Fruit fly (Drosophila melanogaster) whole organism, embryonic: ENCODE measurements around the gene mAcon1.

Source experiments
- Abd-B ChIP-seq: fragments of 200-800 bp; sonication (Bioruptor generic); optimal IDR thresholded peaks from 2 replicates; lab custom pipeline; 2018; ENCODE audit warnings: missing biosample characterization, mild to moderate bottlenecking, missing genetic modification characterization, moderate library complexity
- Asciz ChIP-seq: fragments of 200-800 bp; sonication (Bioruptor generic); optimal IDR thresholded peaks from 2 replicates; lab custom pipeline; 2017; ENCODE audit warnings: missing biosample characterization, mild to moderate bottlenecking, missing genetic modification characterization, missing genetic modification reagents
- Bgb ChIP-seq: fragments of 200-800 bp; sonication (Bioruptor generic); IDR thresholded peaks from 2 replicates; pipeline ENCODE4 v1.3.6; 2022; ENCODE audit warnings: missing biosample characterization, missing genetic modification characterization; ENCODE audit not compliant: partially characterized antibody
- CG10147 ChIP-seq: fragments of 200-800 bp; sonication (Bioruptor generic); optimal IDR thresholded peaks from 2 replicates; lab custom pipeline; 2019; ENCODE audit warnings: missing biosample characterization, mild to moderate bottlenecking, missing genetic modification characterization, moderate library complexity
- CG10959 ChIP-seq: fragments of 200-800 bp; sonication (Bioruptor generic); IDR thresholded peaks from 2 replicates; pipeline ENCODE4 v1.3.6; 2022; ENCODE audit warnings: missing biosample characterization, missing genetic modification characterization
- CG11247 ChIP-seq: fragments of 200-800 bp; sonication (Bioruptor generic); IDR thresholded peaks from 2 replicates; pipeline ENCODE4 v1.3.6; 2022; ENCODE audit warnings: missing biosample characterization, missing genetic modification characterization
- CG11398 ChIP-seq: fragments of 200-800 bp; sonication (Bioruptor generic); optimal IDR thresholded peaks from 2 replicates; lab custom pipeline; 2016; ENCODE audit warnings: missing biosample characterization, missing genetic modification characterization
- CG11560 ChIP-seq: fragments of 200-800 bp; sonication (Bioruptor generic); IDR thresholded peaks from 3 replicates; pipeline ENCODE4 v1.3.6; 2022; ENCODE audit warnings: missing biosample characterization, missing genetic modification characterization
- CG11695 ChIP-seq: fragments of 200-800 bp; sonication (Bioruptor generic); IDR thresholded peaks from 3 replicates; pipeline ENCODE4 v1.3.6; 2022; ENCODE audit warnings: missing biosample characterization, missing genetic modification characterization
- CG12219 ChIP-seq: fragments of 200-800 bp; sonication (Bioruptor generic); optimal IDR thresholded peaks from 3 replicates; lab custom pipeline; 2018; ENCODE audit warnings: missing biosample characterization, mild to moderate bottlenecking, missing genetic modification characterization
- CG12769 ChIP-seq: fragments of 200-800 bp; sonication (Bioruptor generic); optimal IDR thresholded peaks from 2 replicates; lab custom pipeline; 2019; ENCODE audit warnings: missing biosample characterization, mild to moderate bottlenecking, missing genetic modification characterization, moderate library complexity
- CG14710 ChIP-seq: fragments of 200-800 bp; sonication (Bioruptor generic); optimal IDR thresholded peaks from 3 replicates; lab custom pipeline; 2019; ENCODE audit warnings: missing biosample characterization, mild to moderate bottlenecking, missing genetic modification characterization, moderate library complexity
- CG1647 ChIP-seq: fragments of 200-800 bp; sonication (Bioruptor generic); optimal IDR thresholded peaks from 3 replicates; lab custom pipeline; 2016; ENCODE audit warnings: missing biosample characterization, missing genetic modification characterization
- CG16779 ChIP-seq: fragments of 200-800 bp; sonication (Bioruptor generic); IDR thresholded peaks from 2 replicates; pipeline ENCODE4 v1.3.6; 2022; ENCODE audit warnings: missing biosample characterization, missing genetic modification characterization
- CG18619 ChIP-seq: fragments of 200-800 bp; sonication (Bioruptor generic); optimal IDR thresholded peaks from 3 replicates; lab custom pipeline; 2017; ENCODE audit warnings: missing biosample characterization, mild to moderate bottlenecking, missing genetic modification characterization
- CG31388 ChIP-seq: fragments of 200-800 bp; sonication (Bioruptor generic); optimal IDR thresholded peaks from 2 replicates; lab custom pipeline; 2016; ENCODE audit warnings: missing biosample characterization, missing genetic modification characterization
- CG31441 ChIP-seq: fragments of 200-800 bp; sonication (Bioruptor generic); IDR thresholded peaks from 2 replicates; pipeline ENCODE4 v1.3.6; 2022; ENCODE audit warnings: missing biosample characterization, missing genetic modification characterization
- CG3163 ChIP-seq: fragments of 200-800 bp; sonication (Bioruptor generic); optimal IDR thresholded peaks from 3 replicates; lab custom pipeline; 2016; ENCODE audit warnings: missing biosample characterization, missing genetic modification characterization
- CG32532 ChIP-seq: fragments of 200-800 bp; sonication (Bioruptor generic); IDR thresholded peaks from 2 replicates; pipeline ENCODE4 v1.3.6; 2022; ENCODE audit warnings: missing biosample characterization, missing genetic modification characterization
- CG4730 ChIP-seq: fragments of 200-800 bp; sonication (Bioruptor generic); IDR thresholded peaks from 2 replicates; pipeline ENCODE4 v1.3.6; 2022; ENCODE audit warnings: missing biosample characterization, missing genetic modification characterization
- CG7928 ChIP-seq: fragments of 200-800 bp; sonication (Bioruptor generic); optimal IDR thresholded peaks from 2 replicates; lab custom pipeline; 2017; ENCODE audit warnings: missing biosample characterization, mild to moderate bottlenecking, missing genetic modification characterization
- CG7963 ChIP-seq: fragments of 200-800 bp; sonication (Bioruptor generic); IDR thresholded peaks from 3 replicates; pipeline ENCODE4 v1.3.6; 2022; ENCODE audit warnings: missing biosample characterization, missing genetic modification characterization; ENCODE audit not compliant: partially characterized antibody
- CG8765 ChIP-seq: fragments of 200-800 bp; sonication (Bioruptor generic); IDR thresholded peaks from 2 replicates; pipeline ENCODE4 v1.3.6; 2022; ENCODE audit warnings: missing biosample characterization, missing genetic modification characterization
- D19A ChIP-seq: fragments of 200-800 bp; optimal IDR thresholded peaks from 3 replicates; lab custom pipeline; 2019; ENCODE audit warnings: missing biosample characterization, mild to moderate bottlenecking, missing genetic modification characterization, moderate library complexity
- Dbx ChIP-seq: fragments of 200-800 bp; sonication (Bioruptor generic); IDR thresholded peaks from 3 replicates; pipeline ENCODE4 v1.3.6; 2022; ENCODE audit warnings: missing biosample characterization, missing genetic modification characterization
- Deaf1 ChIP-seq: fragments of 200-800 bp; optimal IDR thresholded peaks from 3 replicates; lab custom pipeline; 2019; ENCODE audit warnings: missing biosample characterization, mild to moderate bottlenecking, missing genetic modification characterization, moderate library complexity
- E2f2 ChIP-seq: fragments of 200-800 bp; sonication (Bioruptor generic); IDR thresholded peaks from 2 replicates; pipeline ENCODE4 v1.3.6; 2022; ENCODE audit warnings: missing biosample characterization, missing genetic modification characterization
- Ets65A ChIP-seq: fragments of 200-800 bp; sonication (Bioruptor generic); peaks from one replicate; lab custom pipeline; 2016; ENCODE audit warnings: missing biosample characterization, missing genetic modification characterization
- Fer1 ChIP-seq: fragments of 200-800 bp; sonication (Bioruptor generic); optimal IDR thresholded peaks from 2 replicates; lab custom pipeline; 2017; ENCODE audit warnings: missing biosample characterization, mild to moderate bottlenecking, missing genetic modification characterization
- HLHmδ ChIP-seq: fragments of 200-800 bp; sonication (Bioruptor generic); optimal IDR thresholded peaks from 2 replicates; lab custom pipeline; 2018; ENCODE audit warnings: missing biosample characterization, mild to moderate bottlenecking, missing genetic modification characterization, moderate library complexity
- Mes4 ChIP-seq: fragments of 200-800 bp; sonication (Bioruptor generic); optimal IDR thresholded peaks from 2 replicates; lab custom pipeline; 2016; ENCODE audit warnings: missing biosample characterization, missing genetic modification characterization
- Myb ChIP-seq: fragments of 200-800 bp; sonication (Bioruptor generic); optimal IDR thresholded peaks from 2 replicates; lab custom pipeline; 2016; ENCODE audit warnings: missing biosample characterization, missing genetic modification characterization
- NC2α ChIP-seq: fragments of 200-800 bp; sonication (Bioruptor generic); optimal IDR thresholded peaks from 2 replicates; lab custom pipeline; 2016; ENCODE audit warnings: missing biosample characterization, missing genetic modification characterization
- Nf-YA ChIP-seq: fragments of 200-800 bp; sonication (Bioruptor generic); IDR thresholded peaks from 2 replicates; pipeline ENCODE4 v1.3.6; 2022; ENCODE audit warnings: missing biosample characterization, missing genetic modification characterization
- Nf-YC ChIP-seq: fragments of 200-800 bp; optimal IDR thresholded peaks from 3 replicates; lab custom pipeline; 2019; ENCODE audit warnings: missing biosample characterization, mild to moderate bottlenecking, missing genetic modification characterization, moderate library complexity
- Rx ChIP-seq: fragments of 200-800 bp; sonication (Bioruptor generic); IDR thresholded peaks from 2 replicates; pipeline ENCODE4 v1.3.6; 2022; ENCODE audit warnings: missing biosample characterization, missing genetic modification characterization
- Six4 ChIP-seq: fragments of 200-800 bp; sonication (Bioruptor generic); optimal IDR thresholded peaks from 2 replicates; lab custom pipeline; 2016; ENCODE audit warnings: missing biosample characterization, missing genetic modification characterization
- Sry-δ ChIP-seq: fragments of 200-800 bp; sonication (Bioruptor generic); optimal IDR thresholded peaks from 2 replicates; lab custom pipeline; 2016; ENCODE audit warnings: missing biosample characterization, missing genetic modification characterization
- TFAM ChIP-seq: fragments of 200-800 bp; sonication (Bioruptor generic); optimal IDR thresholded peaks from 2 replicates; lab custom pipeline; 2017; ENCODE audit warnings: missing biosample characterization, missing genetic modification characterization, inconsistent platforms
- YL-1 ChIP-seq: fragments of 200-800 bp; sonication (Bioruptor generic); optimal IDR thresholded peaks from 3 replicates; lab custom pipeline; 2017; ENCODE audit warnings: missing biosample characterization, mild to moderate bottlenecking, missing genetic modification characterization
- abd-A ChIP-seq: fragments of 200-800 bp; sonication (Bioruptor generic); optimal IDR thresholded peaks from 3 replicates; lab custom pipeline; 2019; ENCODE audit warnings: missing biosample characterization, mild to moderate bottlenecking, missing genetic modification characterization, moderate library complexity
- ase ChIP-seq: fragments of 200-800 bp; sonication (Bioruptor generic); IDR thresholded peaks from 3 replicates; pipeline ENCODE4 v1.3.6; 2022; ENCODE audit warnings: missing biosample characterization, missing genetic modification characterization
- fd102C ChIP-seq: fragments of 200-800 bp; sonication (Bioruptor generic); optimal IDR thresholded peaks from 2 replicates; lab custom pipeline; 2018; ENCODE audit warnings: missing biosample characterization, mild to moderate bottlenecking, missing genetic modification characterization, moderate library complexity
- gcm2 ChIP-seq: fragments of 200-800 bp; sonication (Bioruptor generic); optimal IDR thresholded peaks from 2 replicates; lab custom pipeline; 2016; ENCODE audit warnings: missing biosample characterization, missing genetic modification characterization
- hb ChIP-seq: fragments of 200-800 bp; sonication (Bioruptor generic); IDR thresholded peaks from 3 replicates; pipeline ENCODE4 v1.3.6; 2022; ENCODE audit warnings: missing biosample characterization, missing genetic modification characterization; ENCODE audit not compliant: partially characterized antibody
- nerfin-1 ChIP-seq: fragments of 200-800 bp; sonication (Bioruptor generic); optimal IDR thresholded peaks from 3 replicates; lab custom pipeline; 2019; ENCODE audit warnings: missing biosample characterization, mild to moderate bottlenecking, missing genetic modification characterization, moderate library complexity
- nerfin-2 ChIP-seq: fragments of 200-800 bp; sonication (Bioruptor generic); IDR thresholded peaks from 2 replicates; pipeline ENCODE4 v1.3.6; 2022; ENCODE audit warnings: missing biosample characterization, missing genetic modification characterization; ENCODE audit not compliant: partially characterized antibody
- prd ChIP-seq, 3 experiments: fragments of >200 bp in 2 of 3; fragments of 200-800 bp in 1 of 3; sonication (Bioruptor generic) in 1 of 3; optimal IDR thresholded peaks in 2 of 3; IDR thresholded peaks in 1 of 3; 2 replicates in 2 of 3; 3 replicates in 1 of 3; pipeline versions ENCODE4 v1.3.6 to Lab custom; 2017 to 2022; ENCODE audit warnings: missing biosample characterization in 1 of 3, missing genetic modification characterization in 1 of 3
- sna ChIP-seq: fragments of 200-800 bp; sonication (Bioruptor generic); IDR thresholded peaks from 2 replicates; pipeline ENCODE4 v1.3.6; 2022; ENCODE audit warnings: missing biosample characterization, missing genetic modification characterization; ENCODE audit not compliant: partially characterized antibody
- unc-4 ChIP-seq: fragments of 200-800 bp; sonication (Bioruptor generic); IDR thresholded peaks from 2 replicates; pipeline ENCODE4 v1.3.6; 2022; ENCODE audit warnings: missing biosample characterization, missing genetic modification characterization; ENCODE audit not compliant: partially characterized antibody

The mAcon1 gene

DNA sequence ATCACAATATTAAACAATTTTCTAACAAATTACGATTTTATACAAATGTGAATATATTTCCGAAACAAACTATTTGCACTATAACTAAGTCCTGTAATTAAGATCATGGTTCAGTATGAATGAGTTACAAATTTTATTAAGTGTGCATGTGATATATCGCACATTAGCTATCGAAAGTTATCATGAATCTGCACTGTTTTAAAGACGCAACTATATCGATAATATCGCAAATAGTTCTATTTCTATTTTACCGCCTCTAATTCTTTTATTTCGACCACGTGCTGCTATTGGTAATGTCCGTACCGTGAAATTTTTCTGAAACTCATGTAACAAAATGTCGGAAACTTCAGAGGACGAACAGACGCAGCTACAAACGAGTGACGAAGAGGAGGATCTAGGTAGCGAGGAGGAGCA, 25.4 kb upstream of the mAcon1 start, which contains the start of gene pths (continued):
- TF ChIP-seq CG11560 (no peak), Six4 (GFP tag; lab: Kevin White, UChicago) (no peak), Bgb (GFP tag; lab: Robert Waterston, UW) (peak; percentile 89), CG11398 (GFP tag; lab: Kevin White, UChicago) (no peak), fd102C (no peak), Nf-YA (peak; percentile 37; the same call in 1 of the 2 replicates), Asciz (no peak), E2f2 (GFP tag; lab: Robert Waterston, UW) (peak; percentile 10; the same call in 1 of the 2 replicates), CG12769 (tag; lab: Kevin White, UChicago) (peak; percentile 70), TFAM (GFP tag; lab: Kevin White, UChicago) (no peak), CG7963 (GFP tag; lab: Robert Waterston, UW) (peak; percentile 65; the same call in 2 of the 3 replicates), abd-A (no peak), CG16779 (GFP tag; lab: Robert Waterston, UW) (no peak), NC2α (GFP tag; lab: Kevin White, UChicago) (peak; percentile 4), CG12219 (no peak), CG4730 (GFP tag; lab: Robert Waterston, UW) (no peak), nerfin-2 (peak; percentile 74), Rx (GFP tag; lab: Robert Waterston, UW) (no peak), CG18619 (no peak), CG7928 (no peak), CG11695 (GFP tag; lab: Robert Waterston, UW) (0 out of 3 replicates have a peak, but pooled peaks have one; percentile 8), CG8765 (GFP tag; lab: Robert Waterston, UW) (no peak), Fer1 (GFP tag; lab: Kevin White, UChicago) (no peak), CG10959 (GFP tag; lab: Robert Waterston, UW) (no peak), CG31388 (no peak), prd (optimal IDR thresholded peaks at IDR 0.05; lab: Kevin White, UChicago) (no peak), prd (GFP tag; IDR thresholded peaks at IDR 0.05; lab: Robert Waterston, UW) (peak; percentile 75), HLHmδ (GFP tag; lab: Kevin White, UChicago) (no peak), hb (GFP tag; lab: Robert Waterston, UW) (peak; percentile 78), Nf-YC (no peak), CG14710 (tag; lab: Kevin White, UChicago) (peak; percentile 67), nerfin-1 (tag; lab: Kevin White, UChicago) (no peak), CG32532 (GFP tag; lab: Robert Waterston, UW) (peak; percentile 65), sna (peak; percentile 54), unc-4 (GFP tag; lab: Robert Waterston, UW) (peak; percentile 74), Myb (peak; percentile 66), gcm2 (GFP tag; lab: Kevin White, UChicago) (no peak), Dbx (GFP tag; lab: Robert Waterston, UW) (0 out of 3 replicates have a peak, but pooled peaks have one; percentile 34), CG10147 (no peak), ase (GFP tag; lab: Robert Waterston, UW) (no peak; the same call in 1 of the 3 replicates), YL-1 (peak; percentile 60), CG31441 (GFP tag; lab: Robert Waterston, UW) (no peak), Abd-B (GFP tag; lab: Kevin White, UChicago) (no peak), CG1647 (GFP tag; lab: Kevin White, UChicago) (no peak), CG3163 (peak; percentile 3), CG11247 (0 out of 2 replicates have a peak, but pooled peaks have one; percentile 60), Sry-δ (GFP tag; lab: Kevin White, UChicago) (peak; percentile 97), Mes4 (GFP tag; lab: Kevin White, UChicago) (peak; percentile 40), Ets65A (GFP tag; lab: Kevin White, UChicago) (peak; percentile 45), Deaf1 (tag; lab: Kevin White, UChicago) (no peak), D19A (tag; lab: Kevin White, UChicago) (no peak)
